Fruit fly (Drosophila melanogaster) whole organism, wandering third instar larva: ENCODE data around the gene CG4338.

Source experiments
- Abd-B ChIP-seq: fragments of >200 bp; optimal IDR thresholded peaks from 2 replicates; lab custom pipeline; 2017; ENCODE audit warnings: missing biosample characterization, missing genetic modification characterization
- CG32264 ChIP-seq: fragments of 200-800 bp; sonication (Bioruptor generic); optimal IDR thresholded peaks from 2 replicates; lab custom pipeline; 2016; ENCODE audit warnings: missing biosample characterization, missing genetic modification characterization
- CG9705 ChIP-seq: fragments of 200-800 bp; sonication (Bioruptor generic); optimal IDR thresholded peaks from 2 replicates; lab custom pipeline; 2018; ENCODE audit warnings: missing biosample characterization, mild to moderate bottlenecking, missing genetic modification characterization
- CrebA ChIP-seq: fragments of 200-800 bp; sonication (Bioruptor generic); optimal IDR thresholded peaks from 2 replicates; lab custom pipeline; 2016; ENCODE audit warnings: missing biosample characterization, mild to moderate bottlenecking, missing genetic modification characterization, borderline replicate concordance
- Dfd ChIP-seq: fragments of >200 bp; optimal IDR thresholded peaks from 2 replicates; lab custom pipeline; 2017; ENCODE audit warnings: missing biosample characterization, missing genetic modification characterization
- Dif ChIP-seq: fragments of 200-275, 200-300 bp; sonication (Bioruptor generic); optimal IDR thresholded peaks from 2 replicates; lab custom pipeline; 2018; ENCODE audit warnings: missing biosample characterization, missing genetic modification characterization; ENCODE audit not compliant: partially characterized antibody
- GATAd ChIP-seq: sonication (Bioruptor generic); optimal IDR thresholded peaks from 2 replicates; lab custom pipeline; 2016; ENCODE audit warnings: missing biosample characterization, missing genetic modification characterization
- HLH106 ChIP-seq: fragments of 200-800 bp; optimal IDR thresholded peaks from 3 replicates; lab custom pipeline; 2019; ENCODE audit warnings: missing biosample characterization, mild to moderate bottlenecking, missing genetic modification characterization, moderate library complexity
- Hnf4 ChIP-seq: fragments of 200-800 bp; sonication (Bioruptor generic); optimal IDR thresholded peaks from 2 replicates; lab custom pipeline; 2016; ENCODE audit warnings: missing biosample characterization, mild to moderate bottlenecking, missing genetic modification characterization
- Hr78 ChIP-seq: fragments of >200 bp; optimal IDR thresholded peaks from 2 replicates; lab custom pipeline; 2017; ENCODE audit warnings: missing biosample characterization, missing genetic modification characterization
- Hr83 ChIP-seq: fragments of 200-300 bp; sonication (Bioruptor generic); optimal IDR thresholded peaks from 2 replicates; lab custom pipeline; 2016; ENCODE audit warnings: missing biosample characterization, mild to moderate bottlenecking, missing genetic modification characterization, moderate library complexity; ENCODE audit not compliant: poor library complexity, severe bottlenecking
- Jra ChIP-seq: sonication (Bioruptor generic); optimal IDR thresholded peaks from 2 replicates; lab custom pipeline; 2016; ENCODE audit warnings: missing biosample characterization, missing genetic modification characterization
- Mio ChIP-seq: sonication (Bioruptor generic); optimal IDR thresholded peaks from 2 replicates; lab custom pipeline; 2016; ENCODE audit warnings: missing biosample characterization, missing genetic modification characterization
- Myc ChIP-seq: fragments of >200 bp; optimal IDR thresholded peaks from 2 replicates; lab custom pipeline; 2017
- N ChIP-seq: fragments of >200 bp; optimal IDR thresholded peaks from 2 replicates; lab custom pipeline; 2018; ENCODE audit warnings: missing biosample characterization, missing external identifiers, missing genetic modification characterization
- OdsH ChIP-seq: fragments of 200-800 bp; sonication (Bioruptor generic); optimal IDR thresholded peaks from 2 replicates; lab custom pipeline; 2016; ENCODE audit warnings: missing biosample characterization, mild to moderate bottlenecking, missing genetic modification characterization
- Rel ChIP-seq, 2 experiments: fragments of 200-800 bp; sonication (Bioruptor generic) in 1 of 2; optimal IDR thresholded peaks; 2 replicates in 1 of 2; 3 replicates in 1 of 2; lab custom pipeline; 2016 to 2019; ENCODE audit warnings: mild to moderate bottlenecking in 2 of 2, missing biosample characterization in 2 of 2, missing genetic modification characterization in 2 of 2, moderate library complexity in 1 of 2
- Sp1 ChIP-seq: fragments of 200-800 bp; sonication (Bioruptor generic); optimal IDR thresholded peaks from 3 replicates; lab custom pipeline; 2019; ENCODE audit warnings: missing biosample characterization, mild to moderate bottlenecking, missing genetic modification characterization, moderate library complexity
- Vsx2 ChIP-seq: fragments of 200-300, 225-300 bp; sonication (Bioruptor generic); optimal IDR thresholded peaks from 2 replicates; lab custom pipeline; 2018; ENCODE audit warnings: missing biosample characterization, missing genetic modification characterization; ENCODE audit not compliant: partially characterized antibody
- br ChIP-seq: fragments of 200-800 bp; sonication (Bioruptor generic); optimal IDR thresholded peaks from 2 replicates; lab custom pipeline; 2016; ENCODE audit warnings: missing biosample characterization, missing genetic modification characterization
- brk ChIP-seq: fragments of 200-800 bp; sonication (Bioruptor generic); optimal IDR thresholded peaks from 2 replicates; lab custom pipeline; 2016; ENCODE audit warnings: missing biosample characterization, mild to moderate bottlenecking, missing genetic modification characterization
- dl ChIP-seq, 2 experiments: fragments of 175-275, 200-275 bp in 1 of 2; fragments of 200-275 bp in 1 of 2; sonication (Bioruptor generic); optimal IDR thresholded peaks; lab custom pipeline; 2018; ENCODE audit warnings: mild to moderate bottlenecking in 2 of 2, missing biosample characterization in 2 of 2, missing genetic modification characterization in 2 of 2, moderate library complexity in 2 of 2; ENCODE audit not compliant: partially characterized antibody in 2 of 2, insufficient read depth in 1 of 2
- dmrt93B ChIP-seq: fragments of 200-800 bp; sonication (Bioruptor generic); optimal IDR thresholded peaks from 2 replicates; lab custom pipeline; 2018; ENCODE audit warnings: missing biosample characterization, mild to moderate bottlenecking, missing genetic modification characterization
- dsf ChIP-seq: sonication (Bioruptor generic); optimal IDR thresholded peaks from 2 replicates; lab custom pipeline; 2016; ENCODE audit warnings: missing biosample characterization, missing genetic modification characterization, borderline replicate concordance
- ey ChIP-seq: fragments of 200-800 bp; sonication (Bioruptor generic); optimal IDR thresholded peaks from 2 replicates; lab custom pipeline; 2016; ENCODE audit warnings: missing biosample characterization, missing genetic modification characterization
- foxo ChIP-seq, 2 experiments: fragments of 200-800 bp; sonication (Bioruptor generic); optimal IDR thresholded peaks; 2 replicates in 1 of 2; 3 replicates in 1 of 2; lab custom pipeline; 2016 to 2017; ENCODE audit warnings: missing biosample characterization in 2 of 2, missing genetic modification characterization in 2 of 2
- fru ChIP-seq: fragments of 200-800 bp; sonication (Bioruptor generic); optimal IDR thresholded peaks from 3 replicates; lab custom pipeline; 2016; ENCODE audit warnings: missing biosample characterization, mild to moderate bottlenecking, missing genetic modification characterization
- h ChIP-seq: fragments of 200-800 bp; sonication (Bioruptor generic); optimal IDR thresholded peaks from 3 replicates; lab custom pipeline; 2016; ENCODE audit warnings: missing biosample characterization, mild to moderate bottlenecking, missing genetic modification characterization
- jim ChIP-seq: fragments of 175-275, 200-325 bp; sonication (Bioruptor generic); optimal IDR thresholded peaks from 2 replicates; lab custom pipeline; 2016; ENCODE audit warnings: missing biosample characterization, mild to moderate bottlenecking, missing genetic modification characterization
- lola ChIP-seq: fragments of >200 bp; optimal IDR thresholded peaks from 2 replicates; lab custom pipeline; 2017; ENCODE audit warnings: missing biosample characterization, missing genetic modification characterization
- pan ChIP-seq: fragments of >200 bp; optimal IDR thresholded peaks from 2 replicates; lab custom pipeline; 2017
- psq ChIP-seq: fragments of 200-800 bp; sonication (Bioruptor generic); optimal IDR thresholded peaks from 3 replicates; lab custom pipeline; 2017; ENCODE audit warnings: missing biosample characterization, mild to moderate bottlenecking, missing genetic modification characterization, moderate library complexity
- rgr ChIP-seq: fragments of 200-800 bp; sonication (Bioruptor generic); optimal IDR thresholded peaks from 3 replicates; lab custom pipeline; 2016; ENCODE audit warnings: missing biosample characterization, mild to moderate bottlenecking, missing genetic modification characterization
- sage ChIP-seq: fragments of 200-800 bp; sonication (Bioruptor generic); optimal IDR thresholded peaks from 2 replicates; lab custom pipeline; 2016; ENCODE audit warnings: missing biosample characterization, mild to moderate bottlenecking, missing genetic modification characterization
- sv ChIP-seq: fragments of 200-800 bp; sonication (Bioruptor generic); optimal IDR thresholded peaks from 3 replicates; lab custom pipeline; 2016; ENCODE audit warnings: missing biosample characterization, missing genetic modification characterization
- tai ChIP-seq: sonication (Bioruptor generic); optimal IDR thresholded peaks from 2 replicates; lab custom pipeline; 2016; ENCODE audit warnings: missing biosample characterization, missing genetic modification characterization
- usp ChIP-seq: fragments of >200 bp; optimal IDR thresholded peaks from 2 replicates; lab custom pipeline; 2017; ENCODE audit warnings: missing biosample characterization, missing genetic modification characterization
- woc ChIP-seq: sonication (Bioruptor generic); optimal IDR thresholded peaks from 2 replicates; lab custom pipeline; 2016; ENCODE audit warnings: missing biosample characterization, mild to moderate bottlenecking, missing genetic modification characterization

Gene CG4338

dm6 chr3R:15275158-15275623 lies at the start of gene CG4338, which contains the start of gene Cp190:
Gene CG4338, plus strand, starts transcription at chr3R:15275522.
Gene Cp190, minus strand, starts transcription at chr3R:15275241.
- TF ChIP-seq Sp1 (GFP tag; lab: Kevin White, UChicago), result peak; percentile 99
- TF ChIP-seq dmrt93B (GFP tag; lab: Kevin White, UChicago), result peak; percentile 97
- TF ChIP-seq usp (GFP tag; lab: Kevin White, UChicago), result no peak
- no peak for TF ChIP-seq lola
- peak; percentile 95 for TF ChIP-seq ey
- peak; percentile 92 for TF ChIP-seq sv (GFP tag; lab: Kevin White, UChicago)
- peak; percentile 99 for TF ChIP-seq HLH106 (tag; lab: Kevin White, UChicago)
- TF ChIP-seq h (GFP tag; lab: Kevin White, UChicago), result peak; percentile 97
- TF ChIP-seq Dfd (GFP tag; lab: Kevin White, UChicago), result no peak
- peak; percentile 96 for TF ChIP-seq OdsH
- peak; percentile 78 for TF ChIP-seq Rel (GFP tag; optimal IDR thresholded peaks at IDR 0.05; lab: Kevin White, UChicago)
- TF ChIP-seq Rel (tag; optimal IDR thresholded peaks at IDR 0.05; lab: Kevin White, UChicago), result peak; percentile 92
- no peak for TF ChIP-seq tai (GFP tag; lab: Kevin White, UChicago)
- TF ChIP-seq jim (GFP tag; lab: Kevin White, UChicago), result no peak
- TF ChIP-seq N (GFP tag; lab: Kevin White, UChicago), result no peak
- no peak for TF ChIP-seq Hr78 (GFP tag; lab: Kevin White, UChicago)
- no peak for TF ChIP-seq dl (GFP tag; optimal IDR thresholded peaks at IDR 0.05; lab: Kevin White, UChicago; ENCODE audit: insufficient read depth in 1 of 2, partially characterized antibody in 2 of 2)
- TF ChIP-seq CG32264 (GFP tag; lab: Kevin White, UChicago), result peak; percentile 85
- no peak for TF ChIP-seq Vsx2 (GFP tag; lab: Kevin White, UChicago)
- no peak for TF ChIP-seq Dif (GFP tag; lab: Kevin White, UChicago)
- no peak for TF ChIP-seq Hnf4 (GFP tag; lab: Kevin White, UChicago)
- peak; percentile 97 for TF ChIP-seq woc (GFP tag; lab: Kevin White, UChicago)
- TF ChIP-seq Myc (lab: Kevin White, UChicago), result peak; percentile 34
- peak; percentile 98 for TF ChIP-seq rgr (GFP tag; lab: Kevin White, UChicago)
- no peak for TF ChIP-seq brk (GFP tag; lab: Kevin White, UChicago)
- peak; percentile 80 for TF ChIP-seq Jra (GFP tag; lab: Kevin White, UChicago)
- TF ChIP-seq Hr83 (GFP tag; lab: Kevin White, UChicago), result peak; percentile 69
- TF ChIP-seq Abd-B (GFP tag; lab: Kevin White, UChicago), result no peak
- peak; percentile 90 for TF ChIP-seq dsf (GFP tag; lab: Kevin White, UChicago)
- peak; percentile 64 to 98 for TF ChIP-seq foxo (GFP tag; optimal IDR thresholded peaks at IDR 0.05; lab: Kevin White, UChicago)
- no peak for TF ChIP-seq GATAd (GFP tag; lab: Kevin White, UChicago)
- TF ChIP-seq fru, result peak; percentile 96
- TF ChIP-seq sage, result no peak
- TF ChIP-seq CrebA (GFP tag; lab: Kevin White, UChicago), result no peak
- TF ChIP-seq pan, result no peak
- TF ChIP-seq CG9705 (GFP tag; lab: Kevin White, UChicago), result peak; percentile 98
- TF ChIP-seq Mio, result peak; percentile 48
- TF ChIP-seq psq (GFP tag; lab: Kevin White, UChicago), result peak; percentile 95
- TF ChIP-seq br (GFP tag; lab: Kevin White, UChicago), result peak; percentile 94

DNA sequence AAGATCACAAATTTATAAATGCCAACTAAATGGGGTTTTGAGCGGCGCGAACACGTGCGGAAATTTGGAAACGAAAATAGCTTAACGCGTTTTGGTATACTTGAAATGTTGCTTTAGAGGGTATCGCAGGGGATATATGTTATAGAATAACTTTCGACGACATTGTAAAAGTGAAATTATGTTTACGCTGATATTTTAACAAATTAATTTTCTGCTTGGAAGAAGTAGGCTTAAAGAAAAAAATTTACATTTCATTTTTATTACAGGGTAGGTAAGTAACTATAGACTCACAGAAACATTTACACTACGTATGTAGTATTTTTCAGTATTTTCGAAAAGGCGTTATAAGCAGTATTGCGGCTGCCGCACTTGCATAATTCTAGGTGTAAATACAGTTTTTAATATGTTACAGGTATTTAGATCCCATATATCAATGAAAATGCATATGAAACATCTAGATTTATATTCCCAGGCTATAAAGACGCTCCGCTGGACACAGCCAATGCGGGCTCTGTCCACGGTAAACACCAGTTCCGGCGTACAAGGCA lies 45.9 kb upstream of the CG4338 start, which contains the start of the genes Art3 and mRpS10:
Art3 (minus strand) TSS at position 80 of the 548 bp plus-strand sequence.
mRpS10 (plus strand) TSS at position 337 of the 548 bp plus-strand sequence.
- no peak for TF ChIP-seq brk (GFP tag; lab: Kevin White, UChicago)
- peak; percentile 100 for TF ChIP-seq OdsH
- TF ChIP-seq woc (GFP tag; lab: Kevin White, UChicago), result peak; percentile 99
- TF ChIP-seq usp (GFP tag; lab: Kevin White, UChicago), result no peak
- TF ChIP-seq pan, result peak; percentile 91
- TF ChIP-seq Myc (lab: Kevin White, UChicago), result peak; percentile 48
- peak; percentile 100 for TF ChIP-seq CG9705 (GFP tag; lab: Kevin White, UChicago)
- TF ChIP-seq Dif (GFP tag; lab: Kevin White, UChicago), result no peak
- TF ChIP-seq psq (GFP tag; lab: Kevin White, UChicago), result peak; percentile 99
- TF ChIP-seq h (GFP tag; lab: Kevin White, UChicago), result peak; percentile 100
- peak; percentile 100 for TF ChIP-seq fru
- no peak for TF ChIP-seq Vsx2 (GFP tag; lab: Kevin White, UChicago)
- TF ChIP-seq CG32264 (GFP tag; lab: Kevin White, UChicago), result peak; percentile 99
- peak; percentile 89 for TF ChIP-seq jim (GFP tag; lab: Kevin White, UChicago)
- peak; percentile 99 for TF ChIP-seq ey
- peak; percentile 98 for TF ChIP-seq dsf (GFP tag; lab: Kevin White, UChicago)
- TF ChIP-seq lola, result no peak
- peak; percentile 99 for TF ChIP-seq GATAd (GFP tag; lab: Kevin White, UChicago)
- TF ChIP-seq Mio, result peak; percentile 96
- peak; percentile 100 for TF ChIP-seq Sp1 (GFP tag; lab: Kevin White, UChicago)
- no peak for TF ChIP-seq Hr78 (GFP tag; lab: Kevin White, UChicago)
- TF ChIP-seq N (GFP tag; lab: Kevin White, UChicago), result no peak
- peak; percentile 99 for TF ChIP-seq sv (GFP tag; lab: Kevin White, UChicago)
- peak; percentile 99 for TF ChIP-seq sage
- TF ChIP-seq br (GFP tag; lab: Kevin White, UChicago), result peak; percentile 99
- TF ChIP-seq rgr (GFP tag; lab: Kevin White, UChicago), result peak; percentile 100
- peak; percentile 99 for TF ChIP-seq Dfd (GFP tag; lab: Kevin White, UChicago)
- no peak for TF ChIP-seq Abd-B (GFP tag; lab: Kevin White, UChicago)
- peak; percentile 100 for TF ChIP-seq Hnf4 (GFP tag; lab: Kevin White, UChicago)
- peak; percentile 91 for TF ChIP-seq Rel (GFP tag; optimal IDR thresholded peaks at IDR 0.05; lab: Kevin White, UChicago)
- peak; percentile 99 for TF ChIP-seq Rel (tag; optimal IDR thresholded peaks at IDR 0.05; lab: Kevin White, UChicago)
- TF ChIP-seq dl (GFP tag; optimal IDR thresholded peaks at IDR 0.05; lab: Kevin White, UChicago; ENCODE audit: insufficient read depth in 1 of 2, partially characterized antibody in 2 of 2), result no peak
- TF ChIP-seq Jra (GFP tag; lab: Kevin White, UChicago), result peak; percentile 99
- TF ChIP-seq tai (GFP tag; lab: Kevin White, UChicago), result no peak
- peak; percentile 99 for TF ChIP-seq Hr83 (GFP tag; lab: Kevin White, UChicago)
- TF ChIP-seq dmrt93B (GFP tag; lab: Kevin White, UChicago), result peak; percentile 100
- TF ChIP-seq HLH106 (tag; lab: Kevin White, UChicago), result peak; percentile 100
- no peak for TF ChIP-seq CrebA (GFP tag; lab: Kevin White, UChicago)
- peak; percentile 97 to 100 for TF ChIP-seq foxo (GFP tag; optimal IDR thresholded peaks at IDR 0.05; lab: Kevin White, UChicago)
- TF ChIP-seq, all 38 proteins: peak for 27
